Worm (Caenorhabditis elegans) whole organism, L4 larva: ENCODE data around the gene F21H12.3.

ENCODE experiments used
- F10B5.3 ChIP-seq: sonication (generic microtip); optimal IDR thresholded peaks from 2 replicates; lab custom pipeline; 2016; ENCODE audit warnings: mild to moderate bottlenecking, missing genetic modification characterization, missing compliant biosample characterization
- F49E8.2 ChIP-seq: sonication (generic microtip); optimal IDR thresholded peaks from 2 replicates; lab custom pipeline; 2016; ENCODE audit warnings: missing compliant biosample characterization, mild to moderate bottlenecking, missing genetic modification characterization, borderline replicate concordance
- Y48G9A.11 ChIP-seq: fragments of 200-800 bp; sonication (Bioruptor generic); IDR thresholded peaks from 2 replicates; pipeline ENCODE4 v1.3.6; 2022; ENCODE audit warnings: missing genetic modification reagents, missing genetic modification characterization, missing compliant biosample characterization
- Y75B8A.6 ChIP-seq: fragments of 200-800 bp; sonication (Bioruptor generic); IDR thresholded peaks from 2 replicates; pipeline ENCODE4 v1.3.6; 2022; ENCODE audit warnings: missing genetic modification reagents, missing genetic modification characterization, missing compliant biosample characterization
- aha-1 ChIP-seq: fragments of 150-350 bp; peaks from one replicate; lab custom pipeline; 2014; ENCODE audit warnings: missing biosample characterization, missing genetic modification characterization
- ama-1 ChIP-seq: fragments of 150-350 bp; optimal IDR thresholded peaks from 2 replicates; lab custom pipeline; 2014; ENCODE audit warnings: inconsistent platforms, mixed read lengths
- ceh-20 ChIP-seq: fragments of 200-800 bp; sonication (Bioruptor generic); IDR thresholded peaks from 2 replicates; pipeline ENCODE4 v1.3.6; 2022; ENCODE audit warnings: missing genetic modification reagents, missing genetic modification characterization, missing compliant biosample characterization
- ceh-32 ChIP-seq: sonication (generic microtip); optimal IDR thresholded peaks from 2 replicates; lab custom pipeline; 2016; ENCODE audit warnings: mild to moderate bottlenecking, missing genetic modification characterization, missing compliant biosample characterization; ENCODE audit not compliant: poor library complexity
- ceh-62 ChIP-seq: sonication (generic microtip); optimal IDR thresholded peaks from 2 replicates; lab custom pipeline; 2017; ENCODE audit warnings: missing biosample characterization, missing genetic modification characterization
- ces-1 ChIP-seq: fragments of 150-350 bp; sonication (generic microtip); optimal IDR thresholded peaks from 4 replicates; lab custom pipeline; 2014; ENCODE audit warnings: missing biosample characterization, missing genetic modification reagents, missing genetic modification characterization
- ctbp-1 ChIP-seq: fragments of 200-800 bp; sonication (Bioruptor generic); IDR thresholded peaks from 2 replicates; pipeline ENCODE4 v1.3.6; 2022; ENCODE audit warnings: missing genetic modification reagents, missing genetic modification characterization, missing compliant biosample characterization
- daf-16 ChIP-seq, 3 experiments: sonication (generic microtip); optimal IDR thresholded peaks; 2 replicates each; lab custom pipeline; 2016 to 2017; ENCODE audit warnings: missing genetic modification characterization in 3 of 3, missing genetic modification reagents in 3 of 3, mild to moderate bottlenecking in 2 of 3, missing compliant biosample characterization in 2 of 3, missing biosample characterization in 1 of 3, moderate library complexity in 1 of 3
- daf-19 ChIP-seq: fragments of 200-800 bp; sonication (Bioruptor generic); conservative IDR thresholded peaks from 2 replicates; pipeline ENCODE4 v1.3.6; 2022; ENCODE audit warnings: missing genetic modification characterization, missing compliant biosample characterization
- dmd-6 ChIP-seq: fragments of 200-800 bp; sonication (Bioruptor generic); IDR thresholded peaks from 2 replicates; pipeline ENCODE4 v1.3.6; 2022; ENCODE audit warnings: missing genetic modification reagents, missing genetic modification characterization, missing compliant biosample characterization
- hlh-11 ChIP-seq: fragments of 200-800 bp; sonication (Bioruptor generic); optimal IDR thresholded peaks from 2 replicates; lab custom pipeline; 2018; ENCODE audit warnings: mild to moderate bottlenecking, missing genetic modification characterization, missing compliant biosample characterization
- hlh-30 ChIP-seq: sonication (generic microtip); optimal IDR thresholded peaks from 2 replicates; lab custom pipeline; 2017; ENCODE audit warnings: antibody characterized with exemption, mild to moderate bottlenecking, missing genetic modification characterization, missing compliant biosample characterization; ENCODE audit not compliant: insufficient read depth
- hmg-1.1 ChIP-seq: fragments of 200-800 bp; sonication (Bioruptor generic); IDR thresholded peaks from 2 replicates; pipeline ENCODE4 v1.3.6; 2022; ENCODE audit warnings: missing genetic modification reagents, missing genetic modification characterization, missing compliant biosample characterization
- lim-7 ChIP-seq: fragments of 200-800 bp; sonication (Bioruptor generic); IDR thresholded peaks from 2 replicates; pipeline ENCODE4 v1.3.6; 2022; ENCODE audit warnings: missing genetic modification characterization, missing compliant biosample characterization
- lsy-2 ChIP-seq, 2 experiments: fragments of 150-350 bp in 1 of 2; sonication (generic microtip) in 1 of 2; optimal IDR thresholded peaks; 2 replicates each; lab custom pipeline; 2014 to 2017; ENCODE audit warnings: missing biosample characterization in 2 of 2, missing genetic modification characterization in 2 of 2
- madf-9 ChIP-seq: fragments of 200-800 bp; sonication (Bioruptor generic); conservative IDR thresholded peaks from 2 replicates; pipeline ENCODE4 v1.3.6; 2022; ENCODE audit warnings: missing genetic modification reagents, missing genetic modification characterization, missing compliant biosample characterization
- mdl-1 ChIP-seq, 2 experiments: fragments of 150-350 bp in 1 of 2; sonication (generic microtip) in 1 of 2; optimal IDR thresholded peaks; 2 replicates each; lab custom pipeline; 2014 to 2017; ENCODE audit warnings: missing biosample characterization in 2 of 2, missing genetic modification characterization in 2 of 2
- mep-1 ChIP-seq: fragments of 150-350 bp; sonication (generic microtip); optimal IDR thresholded peaks from 3 replicates; lab custom pipeline; 2014; ENCODE audit warnings: missing biosample characterization, missing genetic modification characterization
- mes-2 ChIP-seq: sonication (generic microtip); optimal IDR thresholded peaks from 2 replicates; lab custom pipeline; 2016; ENCODE audit warnings: missing genotype, mild to moderate bottlenecking, missing genetic modification characterization, missing compliant biosample characterization; ENCODE audit not compliant: poor library complexity, severe bottlenecking
- nhr-102 ChIP-seq: sonication (generic microtip); optimal IDR thresholded peaks from 2 replicates; lab custom pipeline; 2016; ENCODE audit warnings: mild to moderate bottlenecking, missing genetic modification characterization, moderate library complexity, missing compliant biosample characterization
- nhr-28 ChIP-seq: fragments of 150-350 bp; optimal IDR thresholded peaks from 2 replicates; lab custom pipeline; 2014; ENCODE audit warnings: missing biosample characterization, missing genetic modification characterization
- nhr-48 ChIP-seq: sonication (generic microtip); optimal IDR thresholded peaks from 2 replicates; lab custom pipeline; 2016; ENCODE audit warnings: mild to moderate bottlenecking, missing genetic modification characterization, missing compliant biosample characterization
- rbr-2 ChIP-seq: sonication (generic microtip); optimal IDR thresholded peaks from 2 replicates; lab custom pipeline; 2016; ENCODE audit warnings: missing genotype, missing genetic modification characterization, missing compliant biosample characterization
- skn-1 ChIP-seq: fragments of 150-350 bp; optimal IDR thresholded peaks from 2 replicates; lab custom pipeline; 2014; ENCODE audit warnings: missing biosample characterization, missing genetic modification characterization
- snpc-1.2 ChIP-seq: fragments of 200-800 bp; sonication (Bioruptor generic); IDR thresholded peaks from 2 replicates; pipeline ENCODE4 v1.3.6; 2022; ENCODE audit warnings: missing genetic modification reagents, missing genetic modification characterization, missing compliant biosample characterization
- spr-1 ChIP-seq: sonication (generic microtip); optimal IDR thresholded peaks from 2 replicates; lab custom pipeline; 2016; ENCODE audit warnings: mild to moderate bottlenecking, missing genetic modification characterization, missing compliant biosample characterization
- tra-1 ChIP-seq: fragments of 200-800 bp; sonication (Bioruptor generic); IDR thresholded peaks from 2 replicates; pipeline ENCODE4 v1.3.6; 2022; ENCODE audit warnings: missing genetic modification reagents, missing genetic modification characterization, missing compliant biosample characterization
- unc-130 ChIP-seq: sonication (generic microtip); optimal IDR thresholded peaks from 2 replicates; lab custom pipeline; 2016; ENCODE audit warnings: missing genetic modification reagents, missing genetic modification characterization, missing compliant biosample characterization
- unc-62 ChIP-seq, 3 experiments: fragments of 150-350 bp in 1 of 3; sonication (generic microtip); optimal IDR thresholded peaks in 2 of 3; peaks in 1 of 3; 1 replicate in 1 of 3; 2 replicates in 2 of 3; lab custom pipeline; 2014 to 2017; ENCODE audit warnings: missing biosample characterization in 3 of 3, missing genetic modification characterization in 3 of 3, missing genetic modification reagents in 3 of 3, missing genotype in 1 of 3
- vab-7 ChIP-seq: fragments of 200-800 bp; sonication (Bioruptor generic); IDR thresholded peaks from 2 replicates; pipeline ENCODE4 v1.3.6; 2022; ENCODE audit warnings: missing genetic modification reagents, missing genetic modification characterization, missing compliant biosample characterization
- zip-11 ChIP-seq: fragments of 200-800 bp; sonication (Bioruptor generic); IDR thresholded peaks from 2 replicates; pipeline ENCODE4 v1.3.6; 2022; ENCODE audit warnings: missing genetic modification characterization, missing compliant biosample characterization

The F21H12.3 gene

ce11 chrII:6082620-6083019 is at the start of gene F21H12.3:
TSS of gene F21H12.3 (plus strand) at chrII:6082920.
- TF ChIP-seq nhr-48 (no peak), unc-62 (GFP tag; optimal IDR thresholded peaks at IDR 0.05 in 1 of 2; lab: Kevin White, UChicago) (no peak), unc-62 (tag; optimal IDR thresholded peaks at IDR 0.05; lab: Kevin White, UChicago) (no peak), hmg-1.1 (GFP tag; lab: Robert Waterston, UW) (no peak), spr-1 (tag; lab: Kevin White, UChicago) (no peak), lim-7 (GFP tag; lab: Robert Waterston, UW) (no peak), snpc-1.2 (GFP tag; lab: Robert Waterston, UW) (no peak), ceh-20 (GFP tag; lab: Robert Waterston, UW) (no peak), hlh-11 (tag; lab: Kevin White, UChicago) (no peak), ama-1 (lab: Kevin White, UChicago) (no peak), F10B5.3 (tag; lab: Kevin White, UChicago) (no peak), daf-19 (GFP tag; lab: Robert Waterston, UW) (no peak), ces-1 (GFP tag; lab: Kevin White, UChicago) (no peak), mep-1 (no peak), Y48G9A.11 (no peak), madf-9 (no peak), mdl-1 (tag; optimal IDR thresholded peaks at IDR 0.05; lab: Kevin White, UChicago) (no peak), aha-1 (tag; lab: Kevin White, UChicago) (no peak)

DNA sequence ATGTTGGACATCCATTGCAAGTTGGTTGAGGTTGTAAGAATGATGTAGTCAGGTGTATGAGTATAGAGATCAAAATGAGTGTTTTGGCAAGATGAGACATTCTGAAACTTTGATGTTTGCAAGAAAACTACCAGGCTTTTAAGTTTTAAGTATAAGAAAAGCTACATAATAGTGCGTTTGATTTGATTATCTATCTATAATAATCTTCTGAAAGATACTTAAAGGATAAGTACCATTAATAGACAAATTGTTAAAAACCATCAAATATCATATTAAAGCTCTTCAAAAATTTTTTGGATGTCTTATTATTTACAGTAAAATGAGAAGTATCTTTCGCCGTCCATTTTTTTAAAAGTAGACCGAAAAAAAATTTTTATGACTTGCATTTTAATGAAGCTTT is 39.6 kb upstream of the F21H12.3 start, which contains the start of gene R12C12.10:
Gene R12C12.10, minus strand, starts transcription at position 101 of the 400 bp plus-strand sequence.
- no peak for TF ChIP-seq tra-1 (GFP tag; lab: Robert Waterston, UW)
- TF ChIP-seq ctbp-1 (GFP tag; lab: Robert Waterston, UW), result no peak
- no peak for TF ChIP-seq vab-7
- TF ChIP-seq rbr-2, result no peak
- no peak for TF ChIP-seq F10B5.3 (tag; lab: Kevin White, UChicago)
- TF ChIP-seq ceh-32 (tag; lab: Kevin White, UChicago), result no peak
- TF ChIP-seq mep-1, result no peak
- TF ChIP-seq dmd-6 (GFP tag; lab: Robert Waterston, UW), result no peak
- TF ChIP-seq Y75B8A.6 (GFP tag; lab: Robert Waterston, UW), result no peak
- TF ChIP-seq aha-1 (tag; lab: Kevin White, UChicago), result no peak

- no peak for TF ChIP-seq zip-11 (GFP tag; lab: Robert Waterston, UW)
- TF ChIP-seq unc-130 (GFP tag; lab: Kevin White, UChicago), result no peak
- no peak for TF ChIP-seq nhr-28 (tag; lab: Kevin White, UChicago)
- TF ChIP-seq F10B5.3 (tag; lab: Kevin White, UChicago), result no peak
- TF ChIP-seq daf-16 (GFP tag; optimal IDR thresholded peaks at IDR 0.05; lab: Kevin White, UChicago), result no peak
- TF ChIP-seq daf-16 (tag; optimal IDR thresholded peaks at IDR 0.05; lab: Kevin White, UChicago), result no peak
- no peak for TF ChIP-seq nhr-102 (tag; lab: Kevin White, UChicago)
- TF ChIP-seq skn-1 (tag; lab: Kevin White, UChicago), result no peak
These were observed 37.7 kb upstream of the F21H12.3 start, which contains the start of gene R12C12.5 for ce11 chrII:6045048-6045447. TSS of gene R12C12.5 (minus strand) at chrII:6045148.

DNA sequence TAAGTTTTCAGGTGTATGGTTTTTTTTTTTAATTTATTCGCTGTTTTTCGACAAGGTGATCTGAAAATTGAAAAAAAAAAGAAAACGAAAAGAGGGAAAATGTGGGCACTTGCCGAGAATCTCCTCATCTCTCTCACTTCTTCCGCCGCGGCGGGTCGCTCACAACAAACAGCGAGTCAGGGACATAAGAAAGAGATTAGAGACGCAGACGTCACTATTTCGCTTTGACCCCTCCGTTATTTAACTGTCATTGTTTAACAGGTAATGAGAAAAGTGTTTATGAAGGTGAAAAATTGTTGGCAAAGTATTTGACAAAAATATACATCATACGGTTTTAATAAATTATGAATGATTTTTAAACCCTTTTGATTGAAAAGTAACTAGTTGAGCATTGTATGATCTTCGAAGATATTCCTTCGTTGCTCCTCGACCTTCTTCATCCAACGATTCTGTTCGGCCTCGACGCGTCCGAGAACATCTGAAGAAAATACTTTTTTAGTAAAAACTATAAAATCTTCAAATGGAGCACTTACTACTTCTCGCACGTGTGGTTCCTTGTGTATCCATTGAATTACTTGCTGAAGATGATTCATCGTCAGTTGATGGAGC is 36.6 kb upstream of the F21H12.3 start:
- peak in 1 of 2 experiments; percentile 62 for TF ChIP-seq unc-62 (GFP tag; optimal IDR thresholded peaks at IDR 0.05 in 1 of 2; lab: Kevin White, UChicago)
- no peak for TF ChIP-seq unc-62 (tag; optimal IDR thresholded peaks at IDR 0.05; lab: Kevin White, UChicago)
- peak; percentile 54 for TF ChIP-seq aha-1 (tag; lab: Kevin White, UChicago)
- TF ChIP-seq hlh-30 (tag; lab: Kevin White, UChicago), result peak; percentile 13
- TF ChIP-seq F49E8.2 (tag; lab: Kevin White, UChicago), result no peak
- peak in 1 of 2 experiments; percentile 31 for TF ChIP-seq lsy-2 (tag; optimal IDR thresholded peaks at IDR 0.05; lab: Kevin White, UChicago)
- TF ChIP-seq ceh-62, result no peak
- peak; percentile 46; the same call in 1 of the 2 replicates for TF ChIP-seq hmg-1.1 (GFP tag; lab: Robert Waterston, UW)
- peak; percentile 56 for TF ChIP-seq mes-2
